Fruit fly (Drosophila melanogaster) whole organism, embryonic: ENCODE results near the gene CG42512.
A peak's percentile ranks its signal among the peaks of the same experiment; 100 is the strongest.

Experiments used
- Blimp-1 ChIP-seq: fragments of 200-800 bp; sonication (Bioruptor generic); optimal IDR thresholded peaks from 3 replicates; lab custom pipeline; 2018; ENCODE audit warnings: missing biosample characterization, missing genetic modification characterization, mild to moderate bottlenecking, moderate library complexity, missing genetic modification reagents
- CG1024 ChIP-seq: fragments of 200-800 bp; sonication (Bioruptor generic); IDR thresholded peaks from 2 replicates; pipeline ENCODE4 v1.3.6; 2022; ENCODE audit warnings: missing biosample characterization, missing genetic modification characterization
- CG11247 ChIP-seq: fragments of 200-800 bp; sonication (Bioruptor generic); IDR thresholded peaks from 2 replicates; pipeline ENCODE4 v1.3.6; 2022; ENCODE audit warnings: missing biosample characterization, missing genetic modification characterization
- CG12155 ChIP-seq: fragments of 200-800 bp; sonication (Bioruptor generic); optimal IDR thresholded peaks from 3 replicates; lab custom pipeline; 2016; ENCODE audit warnings: missing biosample characterization, missing genetic modification characterization
- CG12236 ChIP-seq: fragments of 200-800 bp; sonication (Bioruptor generic); optimal IDR thresholded peaks from 2 replicates; lab custom pipeline; 2016; ENCODE audit warnings: missing biosample characterization, missing genetic modification characterization
- CG13894 ChIP-seq: fragments of 200-800 bp; sonication (Bioruptor generic); optimal IDR thresholded peaks from 3 replicates; lab custom pipeline; 2018; ENCODE audit warnings: missing biosample characterization, mild to moderate bottlenecking, missing genetic modification characterization, moderate library complexity
- CG14965 ChIP-seq: fragments of 200-800 bp; sonication (Bioruptor generic); optimal IDR thresholded peaks from 2 replicates; lab custom pipeline; 2016; ENCODE audit warnings: missing biosample characterization, missing genetic modification characterization, borderline replicate concordance
- CG1602 ChIP-seq: fragments of 200-800 bp; sonication (Bioruptor generic); optimal IDR thresholded peaks from 3 replicates; lab custom pipeline; 2016; ENCODE audit warnings: missing biosample characterization, missing genetic modification characterization
- CG17359 ChIP-seq: fragments of 200-800 bp; sonication (Bioruptor generic); optimal IDR thresholded peaks from 3 replicates; lab custom pipeline; 2018; ENCODE audit warnings: missing biosample characterization, mild to moderate bottlenecking, missing genetic modification characterization, moderate library complexity
- CG17802 ChIP-seq: fragments of 200-800 bp; sonication (Bioruptor generic); optimal IDR thresholded peaks from 2 replicates; lab custom pipeline; 2018; ENCODE audit warnings: missing biosample characterization, mild to moderate bottlenecking, missing genetic modification characterization, moderate library complexity
- CG17829 ChIP-seq: fragments of 200-800 bp; optimal IDR thresholded peaks from 2 replicates; lab custom pipeline; 2019; ENCODE audit warnings: missing biosample characterization, mild to moderate bottlenecking, missing genetic modification characterization, moderate library complexity
- CG2116 ChIP-seq: fragments of 200-800 bp; sonication (Bioruptor generic); optimal IDR thresholded peaks from 3 replicates; lab custom pipeline; 2018; ENCODE audit warnings: missing biosample characterization, mild to moderate bottlenecking, missing genetic modification characterization
- CG2712 ChIP-seq: fragments of 200-800 bp; optimal IDR thresholded peaks from 3 replicates; lab custom pipeline; 2019; ENCODE audit warnings: missing biosample characterization, mild to moderate bottlenecking, missing genetic modification characterization, moderate library complexity
- CG32772 ChIP-seq: fragments of 200-800 bp; sonication (Bioruptor generic); IDR thresholded peaks from 2 replicates; pipeline ENCODE4 v1.3.6; 2022; ENCODE audit warnings: missing biosample characterization, missing genetic modification characterization
- CG3838 ChIP-seq: fragments of 200-800 bp; sonication (Bioruptor generic); optimal IDR thresholded peaks from 3 replicates; lab custom pipeline; 2016; ENCODE audit warnings: missing biosample characterization, missing genetic modification characterization
- CG3847 ChIP-seq: fragments of 200-800 bp; sonication (Bioruptor generic); IDR thresholded peaks from 2 replicates; pipeline ENCODE4 v1.3.6; 2022; ENCODE audit warnings: missing biosample characterization, missing genetic modification characterization
- CG3995 ChIP-seq: fragments of 200-800 bp; sonication (Bioruptor generic); optimal IDR thresholded peaks from 3 replicates; lab custom pipeline; 2016; ENCODE audit warnings: missing biosample characterization, missing genetic modification characterization
- CG6272 ChIP-seq: fragments of 200-800 bp; sonication (Bioruptor generic); IDR thresholded peaks from 2 replicates; pipeline ENCODE4 v1.3.6; 2022; ENCODE audit warnings: missing biosample characterization, missing genetic modification characterization
- D19B ChIP-seq: fragments of 200-800 bp; sonication (Bioruptor generic); optimal IDR thresholded peaks from 2 replicates; lab custom pipeline; 2017; ENCODE audit warnings: missing biosample characterization, mild to moderate bottlenecking, missing genetic modification characterization
- E2f1 ChIP-seq: fragments of 200-800 bp; sonication (Bioruptor generic); IDR thresholded peaks from 2 replicates; pipeline ENCODE4 v1.3.6; 2022; ENCODE audit warnings: missing biosample characterization, missing genetic modification characterization
- HLHmδ ChIP-seq: fragments of 200-800 bp; sonication (Bioruptor generic); optimal IDR thresholded peaks from 2 replicates; lab custom pipeline; 2018; ENCODE audit warnings: missing biosample characterization, mild to moderate bottlenecking, missing genetic modification characterization, moderate library complexity
- Hey ChIP-seq: fragments of 200-800 bp; sonication (Bioruptor generic); optimal IDR thresholded peaks from 3 replicates; lab custom pipeline; 2018; ENCODE audit warnings: missing biosample characterization, mild to moderate bottlenecking, missing genetic modification characterization
- Mad ChIP-seq: fragments of 200-800 bp; sonication (Bioruptor generic); optimal IDR thresholded peaks from 2 replicates; lab custom pipeline; 2016; ENCODE audit warnings: missing biosample characterization, missing genetic modification characterization
- NC2α ChIP-seq: fragments of 200-800 bp; sonication (Bioruptor generic); optimal IDR thresholded peaks from 2 replicates; lab custom pipeline; 2016; ENCODE audit warnings: missing biosample characterization, missing genetic modification characterization
- NC2β ChIP-seq: fragments of 200-800 bp; sonication (Bioruptor generic); optimal IDR thresholded peaks from 2 replicates; lab custom pipeline; 2016; ENCODE audit warnings: missing biosample characterization, missing genetic modification characterization
- Ptx1 ChIP-seq: fragments of 200-800 bp; sonication (Bioruptor generic); IDR thresholded peaks from 2 replicates; pipeline ENCODE4 v1.3.6; 2022; ENCODE audit warnings: missing biosample characterization, missing genetic modification characterization
- Side ChIP-seq: fragments of 200-800 bp; sonication (Bioruptor generic); optimal IDR thresholded peaks from 2 replicates; lab custom pipeline; 2016; ENCODE audit warnings: missing biosample characterization, missing genetic modification characterization
- Sin3A ChIP-seq: fragments of >200 bp; optimal IDR thresholded peaks from 2 replicates; lab custom pipeline; 2018
- Sox100B ChIP-seq: fragments of 200-800 bp; sonication (Bioruptor generic); optimal IDR thresholded peaks from 3 replicates; lab custom pipeline; 2018; ENCODE audit warnings: missing biosample characterization, mild to moderate bottlenecking, missing genetic modification characterization
- Spps ChIP-seq: fragments of 200-800 bp; sonication (Bioruptor generic); optimal IDR thresholded peaks from 2 replicates; lab custom pipeline; 2018; ENCODE audit warnings: missing biosample characterization, mild to moderate bottlenecking, missing genetic modification characterization
- Sry-δ ChIP-seq: fragments of 200-800 bp; sonication (Bioruptor generic); optimal IDR thresholded peaks from 2 replicates; lab custom pipeline; 2016; ENCODE audit warnings: missing biosample characterization, missing genetic modification characterization
- Tbp ChIP-seq: fragments of >200 bp; optimal IDR thresholded peaks from 2 replicates; lab custom pipeline; 2018; ENCODE audit warnings: missing biosample characterization, missing genetic modification characterization
- az2 ChIP-seq: fragments of 200-800 bp; sonication (Bioruptor generic); optimal IDR thresholded peaks from 3 replicates; lab custom pipeline; 2016; ENCODE audit warnings: missing biosample characterization, missing genetic modification characterization
- bowl ChIP-seq: fragments of 200-800 bp; sonication (Bioruptor generic); IDR thresholded peaks from 2 replicates; pipeline ENCODE4 v1.3.6; 2022; ENCODE audit warnings: missing biosample characterization, missing genetic modification characterization
- btn ChIP-seq: fragments of 200-800 bp; sonication (Bioruptor generic); optimal IDR thresholded peaks from 2 replicates; lab custom pipeline; 2016; ENCODE audit warnings: missing biosample characterization, missing genetic modification characterization
- chinmo ChIP-seq: fragments of 200-800 bp; sonication (Bioruptor generic); IDR thresholded peaks from 4 replicates; pipeline ENCODE4 v1.3.6; 2022; ENCODE audit warnings: missing biosample characterization, missing genetic modification characterization; ENCODE audit not compliant: partially characterized antibody
- dimm ChIP-seq: fragments of 200-800 bp; sonication (Bioruptor generic); IDR thresholded peaks from 2 replicates; pipeline ENCODE4 v1.3.6; 2022; ENCODE audit warnings: missing biosample characterization, missing genetic modification characterization
- dmrt11E ChIP-seq: fragments of 200-800 bp; sonication (Bioruptor generic); optimal IDR thresholded peaks from 3 replicates; lab custom pipeline; 2018; ENCODE audit warnings: missing biosample characterization, mild to moderate bottlenecking, missing genetic modification characterization, moderate library complexity
- emc ChIP-seq: fragments of 200-800 bp; sonication (Bioruptor generic); optimal IDR thresholded peaks from 2 replicates; lab custom pipeline; 2016; ENCODE audit warnings: missing biosample characterization, missing genetic modification characterization
- fd3F ChIP-seq: fragments of 200-800 bp; sonication (Bioruptor generic); optimal IDR thresholded peaks from 2 replicates; lab custom pipeline; 2018; ENCODE audit warnings: missing biosample characterization, mild to moderate bottlenecking, missing genetic modification characterization, moderate library complexity
- fd64A ChIP-seq: fragments of 200-800 bp; sonication (Bioruptor generic); optimal IDR thresholded peaks from 3 replicates; lab custom pipeline; 2018; ENCODE audit warnings: missing biosample characterization, mild to moderate bottlenecking, missing genetic modification characterization
- fd96Cb ChIP-seq: fragments of 200-800 bp; sonication (Bioruptor generic); optimal IDR thresholded peaks from 2 replicates; lab custom pipeline; 2018; ENCODE audit warnings: missing biosample characterization, mild to moderate bottlenecking, missing genetic modification characterization, moderate library complexity
- gsb ChIP-seq: fragments of 200-800 bp; sonication (Bioruptor generic); IDR thresholded peaks from 2 replicates; pipeline ENCODE4 v1.3.6; 2022; ENCODE audit warnings: missing biosample characterization, missing genetic modification characterization
- lab ChIP-seq: fragments of 200-800 bp; sonication (Bioruptor generic); optimal IDR thresholded peaks from 3 replicates; lab custom pipeline; 2017; ENCODE audit warnings: missing biosample characterization, missing genetic modification characterization, mild to moderate bottlenecking, moderate library complexity, missing genetic modification reagents
- mam ChIP-seq: fragments of 200-800 bp; sonication (Bioruptor generic); optimal IDR thresholded peaks from 3 replicates; lab custom pipeline; 2016; ENCODE audit warnings: missing biosample characterization, missing genetic modification characterization
- p53 ChIP-seq: fragments of 200-800 bp; sonication (Bioruptor generic); optimal IDR thresholded peaks from 2 replicates; lab custom pipeline; 2016; ENCODE audit warnings: missing biosample characterization, missing genetic modification characterization
- pan ChIP-seq, 4 experiments: fragments of >200 bp in 3 of 4; fragments of 200-800 bp in 1 of 4; sonication (Bioruptor generic) in 1 of 4; optimal IDR thresholded peaks in 3 of 4; IDR thresholded peaks in 1 of 4; 2 replicates each; pipeline versions ENCODE4 v1.3.6 to Lab custom; 2017 to 2022; ENCODE audit warnings: missing biosample characterization in 2 of 4, missing genetic modification characterization in 2 of 4, mixed read lengths in 1 of 4
- ranshi ChIP-seq: fragments of 200-800 bp; sonication (Bioruptor generic); IDR thresholded peaks from 2 replicates; pipeline ENCODE4 v1.3.6; 2022; ENCODE audit warnings: missing biosample characterization, missing genetic modification characterization
- tgo ChIP-seq: fragments of 200-800 bp; sonication (Bioruptor generic); IDR thresholded peaks from 3 replicates; pipeline ENCODE4 v1.3.6; 2022; ENCODE audit warnings: missing biosample characterization, missing genetic modification characterization
- usp ChIP-seq: fragments of >200 bp; optimal IDR thresholded peaks from 2 replicates; lab custom pipeline; 2017; ENCODE audit warnings: missing biosample characterization, missing genetic modification characterization
- wek ChIP-seq: fragments of 200-800 bp; sonication (Bioruptor generic); optimal IDR thresholded peaks from 3 replicates; lab custom pipeline; 2018; ENCODE audit warnings: missing biosample characterization, mild to moderate bottlenecking, missing genetic modification characterization, moderate library complexity
- zen ChIP-seq: fragments of 200-800 bp; sonication (Bioruptor generic); optimal IDR thresholded peaks from 3 replicates; lab custom pipeline; 2018; ENCODE audit warnings: missing biosample characterization, mild to moderate bottlenecking, missing genetic modification characterization, moderate library complexity

Gene CG42512

DNA sequence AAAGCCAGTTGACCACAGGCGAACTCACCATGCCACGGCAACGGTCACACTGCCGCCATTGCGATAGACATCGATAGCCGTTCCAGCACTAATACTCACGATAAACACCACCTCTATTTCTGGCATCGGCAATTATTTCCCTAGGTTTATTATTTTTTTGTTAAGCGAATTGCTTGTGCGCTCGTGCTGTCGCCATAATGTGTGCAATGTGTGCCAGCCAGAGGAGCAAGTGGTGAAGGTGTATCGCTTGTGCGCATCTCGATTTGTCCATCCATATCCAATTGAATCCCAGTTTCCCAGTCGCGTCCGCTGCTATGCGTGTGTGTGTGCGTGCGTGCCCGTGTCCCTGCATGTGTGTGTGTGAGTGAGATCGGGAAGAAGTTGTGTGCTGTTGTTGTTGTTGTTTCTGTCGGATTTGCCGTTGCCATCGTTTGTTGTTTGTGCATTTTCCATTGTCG, 40.5 kb upstream of the CG42512 start, which contains the start of gene mbt (continued):
- TF ChIP-seq D19B (GFP tag; lab: Kevin White, UChicago) = no peak
- TF ChIP-seq CG14965 (GFP tag; lab: Kevin White, UChicago) = no peak
- no peak for TF ChIP-seq wek
- TF ChIP-seq NC2α = no peak
- TF ChIP-seq CG12155 (GFP tag; lab: Kevin White, UChicago) = peak; percentile 21
- no peak for TF ChIP-seq Blimp-1 (GFP tag; lab: Kevin White, UChicago)
- TF ChIP-seq CG3847 (GFP tag; lab: Robert Waterston, UW) = no peak
- no peak for TF ChIP-seq CG17359 (tag; lab: Kevin White, UChicago)
- no peak for TF ChIP-seq CG3995 (GFP tag; lab: Kevin White, UChicago)
- TF ChIP-seq CG13894 (tag; lab: Kevin White, UChicago) = no peak
- no peak for TF ChIP-seq CG1024 (GFP tag; lab: Robert Waterston, UW)
- peak; percentile 99 for TF ChIP-seq Sry-δ (GFP tag; lab: Kevin White, UChicago)
- TF ChIP-seq CG3838 = no peak
- TF ChIP-seq Ptx1 (GFP tag; lab: Robert Waterston, UW) = no peak
- no peak for TF ChIP-seq Hey (tag; lab: Kevin White, UChicago)
- no peak for TF ChIP-seq Mad (GFP tag; lab: Kevin White, UChicago)
- peak; percentile 15 for TF ChIP-seq CG2712 (tag; lab: Kevin White, UChicago)
- TF ChIP-seq Sin3A (lab: Kevin White, UChicago) = peak; percentile 85
- TF ChIP-seq CG1602 (GFP tag; lab: Kevin White, UChicago) = no peak
- peak; percentile 57 for TF ChIP-seq CG2116 (GFP tag; lab: Kevin White, UChicago)
- no peak for TF ChIP-seq CG32772 (GFP tag; lab: Robert Waterston, UW)
- TF ChIP-seq Sox100B (GFP tag; lab: Kevin White, UChicago) = no peak
- no peak for TF ChIP-seq fd64A
- TF ChIP-seq Tbp = no peak
- TF ChIP-seq E2f1 (GFP tag; lab: Robert Waterston, UW) = no peak
- TF ChIP-seq CG6272 (GFP tag; lab: Robert Waterston, UW) = no peak
- TF ChIP-seq lab (GFP tag; lab: Kevin White, UChicago) = no peak
- no peak for TF ChIP-seq az2 (GFP tag; lab: Kevin White, UChicago)
- TF ChIP-seq usp (GFP tag; lab: Kevin White, UChicago) = no peak
- no peak for TF ChIP-seq dmrt11E (tag; lab: Kevin White, UChicago)
- no peak for TF ChIP-seq ranshi (GFP tag; lab: Robert Waterston, UW)
- TF ChIP-seq mam (GFP tag; lab: Kevin White, UChicago) = peak; percentile 31
- peak; percentile 58 for TF ChIP-seq p53 (GFP tag; lab: Kevin White, UChicago)
- no peak for TF ChIP-seq HLHmδ (GFP tag; lab: Kevin White, UChicago)
- TF ChIP-seq tgo (GFP tag; lab: Robert Waterston, UW) = no peak
- no peak for TF ChIP-seq fd96Cb (tag; lab: Kevin White, UChicago)
- TF ChIP-seq CG17802 (tag; lab: Kevin White, UChicago) = no peak
- peak; percentile 41 for TF ChIP-seq Side (GFP tag; lab: Kevin White, UChicago)
- no peak for TF ChIP-seq fd3F (GFP tag; lab: Kevin White, UChicago)
- TF ChIP-seq chinmo (GFP tag; lab: Robert Waterston, UW) = peak; percentile 76; the same call in 1 of the 4 replicates
- TF ChIP-seq CG17829 (tag; lab: Kevin White, UChicago) = peak; percentile 21
- no peak for TF ChIP-seq btn (GFP tag; lab: Kevin White, UChicago)
- TF ChIP-seq CG11247 = no peak
- no peak for TF ChIP-seq emc (GFP tag; lab: Kevin White, UChicago)
- TF ChIP-seq bowl (GFP tag; lab: Robert Waterston, UW) = no peak
- TF ChIP-seq dimm (GFP tag; lab: Robert Waterston, UW) = no peak
- TF ChIP-seq NC2β = peak; percentile 18
- no peak for TF ChIP-seq gsb (GFP tag; lab: Robert Waterston, UW)
- no peak for TF ChIP-seq Spps
- TF ChIP-seq zen (tag; lab: Kevin White, UChicago) = peak; percentile 24
- TF ChIP-seq pan (optimal IDR thresholded peaks at IDR 0.05; lab: Kevin White, UChicago) = no peak
- no peak for TF ChIP-seq pan (GFP tag; optimal IDR thresholded peaks at IDR 0.05 in 1 of 2, IDR thresholded peaks at IDR 0.05 in 1 of 2)
- TF ChIP-seq CG12236 (GFP tag; lab: Kevin White, UChicago) = no peak
